Fruit fly (Drosophila melanogaster) Kc167 (cell line): ENCODE measurements around the gene Cand1.

Experiments used
- Myc ChIP-seq: fragments of >200 bp; optimal IDR thresholded peaks from 2 replicates; lab custom pipeline; 2017; ENCODE audit warnings: missing external identifiers
- Sin3A ChIP-seq: fragments of >200 bp; optimal IDR thresholded peaks from 2 replicates; lab custom pipeline; 2018; ENCODE audit warnings: missing external identifiers
- psq ChIP-seq: fragments of >200 bp; optimal IDR thresholded peaks from 2 replicates; lab custom pipeline; 2017; ENCODE audit warnings: missing external identifiers

- TF ChIP-seq Myc (lab: Kevin White, UChicago) (no peak), Sin3A (lab: Kevin White, UChicago) (no peak), psq (lab: Kevin White, UChicago) (no peak)
Observed at dm6 chr2L:10362408-10363067, at the start of gene Cand1, which contains the start of gene pim.
